Fruit fly (Drosophila melanogaster): ENCODE measurements around the gene CG32276.

The CG32276 gene

DNA sequence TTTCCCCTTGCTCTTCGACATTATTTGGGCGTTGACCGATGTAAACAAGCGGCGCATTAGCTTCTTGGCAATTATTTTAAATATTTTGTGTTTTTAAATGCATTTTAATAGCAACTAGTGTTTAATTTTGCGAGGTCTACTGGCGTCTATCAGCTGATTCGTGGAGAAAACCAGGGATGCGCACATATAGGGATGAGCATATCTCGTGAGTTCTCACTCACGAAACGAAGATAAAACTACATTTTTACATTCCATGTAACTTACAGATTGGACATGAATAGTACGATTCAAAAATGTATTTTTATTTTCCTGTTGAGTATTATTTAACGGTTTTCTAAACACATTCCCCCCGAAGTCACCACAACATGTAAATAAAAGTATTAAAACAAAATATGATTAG is 1.4 kb downstream of the CG32276 start, which contains the start of gene CG14966:
Gene CG14966, minus strand, starts transcription at position 168 of the 400 bp plus-strand sequence.
- no peak for TF ChIP-seq lola (GFP tag; optimal IDR thresholded peaks at IDR 0.05)
- no peak for TF ChIP-seq Vsx2 (GFP tag; optimal IDR thresholded peaks at IDR 0.05; ENCODE audit: partially characterized antibody)
- peak in 1 of 2 experiments; percentile 59 for TF ChIP-seq foxo (GFP tag; optimal IDR thresholded peaks at IDR 0.05)
- peak; percentile 44 for TF ChIP-seq OdsH (GFP tag; optimal IDR thresholded peaks at IDR 0.05)
- TF ChIP-seq Dfd (GFP tag; optimal IDR thresholded peaks at IDR 0.05) = no peak
- TF ChIP-seq Rel (GFP tag; optimal IDR thresholded peaks at IDR 0.05) = no peak
- peak; percentile 55 for TF ChIP-seq Rel (tag; optimal IDR thresholded peaks at IDR 0.05)
- no peak for TF ChIP-seq N (GFP tag; optimal IDR thresholded peaks at IDR 0.05)
- no peak for TF ChIP-seq psq (GFP tag; optimal IDR thresholded peaks at IDR 0.05)
- TF ChIP-seq CG32264 (GFP tag; optimal IDR thresholded peaks at IDR 0.05) = no peak
- peak; percentile 14 for TF ChIP-seq jim (GFP tag; optimal IDR thresholded peaks at IDR 0.05)
- TF ChIP-seq Myc (optimal IDR thresholded peaks at IDR 0.05) = no peak
- no peak for TF ChIP-seq Dif (GFP tag; optimal IDR thresholded peaks at IDR 0.05; ENCODE audit: partially characterized antibody)
- TF ChIP-seq pan (optimal IDR thresholded peaks at IDR 0.05) = no peak
- peak; percentile 68 for TF ChIP-seq woc (GFP tag; optimal IDR thresholded peaks at IDR 0.05)
- no peak for TF ChIP-seq brk (GFP tag; optimal IDR thresholded peaks at IDR 0.05)
- TF ChIP-seq br (GFP tag; optimal IDR thresholded peaks at IDR 0.05) = peak; percentile 45
- TF ChIP-seq rgr (GFP tag; optimal IDR thresholded peaks at IDR 0.05) = peak; percentile 59
- TF ChIP-seq dl (GFP tag; optimal IDR thresholded peaks at IDR 0.05; ENCODE audit: insufficient read depth in 1 of 2, partially characterized antibody in 2 of 2) = no peak
- peak; percentile 55 for TF ChIP-seq h (GFP tag; optimal IDR thresholded peaks at IDR 0.05)
- TF ChIP-seq CG9705 (GFP tag; optimal IDR thresholded peaks at IDR 0.05) = peak; percentile 13
- peak; percentile 25 for TF ChIP-seq sage (GFP tag; optimal IDR thresholded peaks at IDR 0.05)
- no peak for TF ChIP-seq CrebA (GFP tag; optimal IDR thresholded peaks at IDR 0.05; ENCODE audit: borderline replicate concordance)
- TF ChIP-seq Hr83 (GFP tag; optimal IDR thresholded peaks at IDR 0.05; ENCODE audit: poor library complexity, severe bottlenecking) = peak; percentile 55
- no peak for TF ChIP-seq tai (GFP tag; optimal IDR thresholded peaks at IDR 0.05)
- peak; percentile 5 for TF ChIP-seq sv (GFP tag; optimal IDR thresholded peaks at IDR 0.05)
- TF ChIP-seq Hr78 (GFP tag; optimal IDR thresholded peaks at IDR 0.05) = no peak
- peak; percentile 15 for TF ChIP-seq Sp1 (GFP tag; optimal IDR thresholded peaks at IDR 0.05)
- no peak for TF ChIP-seq ey (GFP tag; optimal IDR thresholded peaks at IDR 0.05)
- TF ChIP-seq dmrt93B (GFP tag; optimal IDR thresholded peaks at IDR 0.05) = no peak
- TF ChIP-seq Jra (GFP tag; optimal IDR thresholded peaks at IDR 0.05) = peak; percentile 50
- no peak for TF ChIP-seq Mio (GFP tag; optimal IDR thresholded peaks at IDR 0.05)
- no peak for TF ChIP-seq usp (GFP tag; optimal IDR thresholded peaks at IDR 0.05)
- no peak for TF ChIP-seq GATAd (GFP tag; optimal IDR thresholded peaks at IDR 0.05)
- peak; percentile 43 for TF ChIP-seq fru (GFP tag; optimal IDR thresholded peaks at IDR 0.05)
- TF ChIP-seq HLH106 (tag; optimal IDR thresholded peaks at IDR 0.05) = peak; percentile 25
- TF ChIP-seq Hnf4 (GFP tag; optimal IDR thresholded peaks at IDR 0.05) = peak; percentile 79
- no peak for TF ChIP-seq Abd-B (GFP tag; optimal IDR thresholded peaks at IDR 0.05)
- TF ChIP-seq dsf (GFP tag; optimal IDR thresholded peaks at IDR 0.05; ENCODE audit: borderline replicate concordance) = no peak

DNA sequence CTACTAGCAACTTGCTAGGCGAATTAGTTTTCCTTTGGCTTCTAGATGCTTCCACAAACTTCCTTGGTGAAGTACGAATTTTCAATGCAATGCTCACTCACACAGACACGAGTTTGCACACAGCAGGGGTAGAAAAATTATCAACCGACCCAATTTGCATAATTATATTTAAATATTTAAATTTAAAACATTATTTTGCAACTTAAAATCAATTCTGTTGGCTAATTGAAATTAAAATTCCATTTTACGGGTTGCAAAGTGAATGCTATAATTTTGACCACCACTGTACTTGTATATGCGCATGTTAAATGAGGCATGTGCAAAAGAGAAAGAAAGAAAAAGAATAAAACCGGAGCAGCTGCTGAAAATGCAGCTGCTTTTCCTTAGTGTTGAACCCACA is 4.8 kb downstream of the CG32276 start:
- no peak for TF ChIP-seq Vsx2 (GFP tag; optimal IDR thresholded peaks at IDR 0.05; ENCODE audit: partially characterized antibody)
- TF ChIP-seq sv (GFP tag; optimal IDR thresholded peaks at IDR 0.05) = peak; percentile 67
- TF ChIP-seq woc (GFP tag; optimal IDR thresholded peaks at IDR 0.05) = peak; percentile 85
- TF ChIP-seq CG9705 (GFP tag; optimal IDR thresholded peaks at IDR 0.05) = peak; percentile 25
- no peak for TF ChIP-seq jim (GFP tag; optimal IDR thresholded peaks at IDR 0.05)
- TF ChIP-seq Mio (GFP tag; optimal IDR thresholded peaks at IDR 0.05) = no peak
- TF ChIP-seq sage (GFP tag; optimal IDR thresholded peaks at IDR 0.05) = peak; percentile 95
- no peak for TF ChIP-seq CrebA (GFP tag; optimal IDR thresholded peaks at IDR 0.05; ENCODE audit: borderline replicate concordance)
- peak; percentile 95 for TF ChIP-seq Rel (GFP tag; optimal IDR thresholded peaks at IDR 0.05)
- TF ChIP-seq Rel (tag; optimal IDR thresholded peaks at IDR 0.05) = peak; percentile 81
- no peak for TF ChIP-seq Hr78 (GFP tag; optimal IDR thresholded peaks at IDR 0.05)
- TF ChIP-seq usp (GFP tag; optimal IDR thresholded peaks at IDR 0.05) = no peak
- TF ChIP-seq GATAd (GFP tag; optimal IDR thresholded peaks at IDR 0.05) = peak; percentile 84
- TF ChIP-seq Dif (GFP tag; optimal IDR thresholded peaks at IDR 0.05; ENCODE audit: partially characterized antibody) = no peak
- peak; percentile 85 for TF ChIP-seq Jra (GFP tag; optimal IDR thresholded peaks at IDR 0.05)
- TF ChIP-seq psq (GFP tag; optimal IDR thresholded peaks at IDR 0.05) = peak; percentile 95
- TF ChIP-seq HLH106 (tag; optimal IDR thresholded peaks at IDR 0.05) = peak; percentile 94
- peak; percentile 93 for TF ChIP-seq brk (GFP tag; optimal IDR thresholded peaks at IDR 0.05)
- peak; percentile 55 to 97 for TF ChIP-seq foxo (GFP tag; optimal IDR thresholded peaks at IDR 0.05)
- no peak for TF ChIP-seq Dfd (GFP tag; optimal IDR thresholded peaks at IDR 0.05)
- no peak for TF ChIP-seq pan (optimal IDR thresholded peaks at IDR 0.05)
- peak; percentile 54 for TF ChIP-seq dsf (GFP tag; optimal IDR thresholded peaks at IDR 0.05; ENCODE audit: borderline replicate concordance)
- peak; percentile 95 for TF ChIP-seq Sp1 (GFP tag; optimal IDR thresholded peaks at IDR 0.05)
- peak; percentile 97 for TF ChIP-seq h (GFP tag; optimal IDR thresholded peaks at IDR 0.05)
- TF ChIP-seq Myc (optimal IDR thresholded peaks at IDR 0.05) = no peak
- peak; percentile 88 for TF ChIP-seq ey (GFP tag; optimal IDR thresholded peaks at IDR 0.05)
- no peak for TF ChIP-seq dl (GFP tag; optimal IDR thresholded peaks at IDR 0.05; ENCODE audit: insufficient read depth in 1 of 2, partially characterized antibody in 2 of 2)
- TF ChIP-seq fru (GFP tag; optimal IDR thresholded peaks at IDR 0.05) = peak; percentile 93
- TF ChIP-seq N (GFP tag; optimal IDR thresholded peaks at IDR 0.05) = no peak
- TF ChIP-seq rgr (GFP tag; optimal IDR thresholded peaks at IDR 0.05) = peak; percentile 97
- TF ChIP-seq dmrt93B (GFP tag; optimal IDR thresholded peaks at IDR 0.05) = peak; percentile 84
- no peak for TF ChIP-seq Abd-B (GFP tag; optimal IDR thresholded peaks at IDR 0.05)
- TF ChIP-seq CG32264 (GFP tag; optimal IDR thresholded peaks at IDR 0.05) = peak; percentile 87
- no peak for TF ChIP-seq tai (GFP tag; optimal IDR thresholded peaks at IDR 0.05)
- peak; percentile 68 for TF ChIP-seq Hr83 (GFP tag; optimal IDR thresholded peaks at IDR 0.05; ENCODE audit: poor library complexity, severe bottlenecking)
- peak; percentile 97 for TF ChIP-seq OdsH (GFP tag; optimal IDR thresholded peaks at IDR 0.05)
- TF ChIP-seq lola (GFP tag; optimal IDR thresholded peaks at IDR 0.05) = no peak
- peak; percentile 90 for TF ChIP-seq Hnf4 (GFP tag; optimal IDR thresholded peaks at IDR 0.05)
- TF ChIP-seq br (GFP tag; optimal IDR thresholded peaks at IDR 0.05) = peak; percentile 92
